Fruit fly (Drosophila melanogaster) whole organism, embryonic: ENCODE data around the gene Muted.
A peak's percentile ranks its signal among the peaks of the same experiment; 100 is the strongest.

ENCODE experiments used
- Antp ChIP-seq: fragments of 200-800 bp; sonication (Bioruptor generic); optimal IDR thresholded peaks from 3 replicates; lab custom pipeline; 2016; ENCODE audit warnings: missing biosample characterization, missing genetic modification characterization
- Atf6 ChIP-seq: fragments of 200-800 bp; sonication (Bioruptor generic); IDR thresholded peaks from 2 replicates; pipeline ENCODE4 v1.3.6; 2022; ENCODE audit warnings: missing biosample characterization, missing genetic modification characterization
- BEAF-32 ChIP-seq: fragments of 200-800 bp; sonication (Bioruptor generic); optimal IDR thresholded peaks from 3 replicates; lab custom pipeline; 2017; ENCODE audit warnings: missing biosample characterization, missing genetic modification characterization, mild to moderate bottlenecking, moderate library complexity, missing genetic modification reagents
- Bdp1 ChIP-seq: fragments of 200-800 bp; sonication (Bioruptor generic); optimal IDR thresholded peaks from 3 replicates; lab custom pipeline; 2016; ENCODE audit warnings: missing biosample characterization, missing genetic modification characterization
- Bgb ChIP-seq: fragments of 200-800 bp; sonication (Bioruptor generic); IDR thresholded peaks from 2 replicates; pipeline ENCODE4 v1.3.6; 2022; ENCODE audit warnings: missing biosample characterization, missing genetic modification characterization; ENCODE audit not compliant: partially characterized antibody
- CG1024 ChIP-seq: fragments of 200-800 bp; sonication (Bioruptor generic); IDR thresholded peaks from 2 replicates; pipeline ENCODE4 v1.3.6; 2022; ENCODE audit warnings: missing biosample characterization, missing genetic modification characterization
- CG11247 ChIP-seq: fragments of 200-800 bp; sonication (Bioruptor generic); IDR thresholded peaks from 2 replicates; pipeline ENCODE4 v1.3.6; 2022; ENCODE audit warnings: missing biosample characterization, missing genetic modification characterization
- CG13287 ChIP-seq: fragments of 200-800 bp; sonication (Bioruptor generic); IDR thresholded peaks from 2 replicates; pipeline ENCODE4 v1.3.6; 2022; ENCODE audit warnings: missing biosample characterization, missing genetic modification characterization; ENCODE audit not compliant: partially characterized antibody
- CG15073 ChIP-seq: fragments of 200-800 bp; sonication (Bioruptor generic); optimal IDR thresholded peaks from 2 replicates; lab custom pipeline; 2016; ENCODE audit warnings: missing biosample characterization, missing genetic modification characterization
- CG18476 ChIP-seq: fragments of 200-800 bp; sonication (Bioruptor generic); optimal IDR thresholded peaks from 2 replicates; lab custom pipeline; 2016; ENCODE audit warnings: missing biosample characterization, mild to moderate bottlenecking, missing genetic modification characterization
- CG2116 ChIP-seq: fragments of 200-800 bp; sonication (Bioruptor generic); optimal IDR thresholded peaks from 3 replicates; lab custom pipeline; 2018; ENCODE audit warnings: missing biosample characterization, mild to moderate bottlenecking, missing genetic modification characterization
- CG2199 ChIP-seq: fragments of 200-800 bp; sonication (Bioruptor generic); IDR thresholded peaks from 3 replicates; pipeline ENCODE4 v1.3.6; 2022; ENCODE audit warnings: missing biosample characterization, missing genetic modification characterization
- CG31365 ChIP-seq: fragments of 200-800 bp; sonication (Bioruptor generic); optimal IDR thresholded peaks from 2 replicates; lab custom pipeline; 2018; ENCODE audit warnings: missing biosample characterization, mild to moderate bottlenecking, missing genetic modification characterization
- CG3726 ChIP-seq: fragments of 200-800 bp; sonication (Bioruptor generic); IDR thresholded peaks from 3 replicates; pipeline ENCODE4, ENCODE4 v1.3.6; 2022; ENCODE audit warnings: missing biosample characterization, missing genetic modification characterization
- CG3838 ChIP-seq: fragments of 200-800 bp; sonication (Bioruptor generic); optimal IDR thresholded peaks from 3 replicates; lab custom pipeline; 2016; ENCODE audit warnings: missing biosample characterization, missing genetic modification characterization
- CG43689 ChIP-seq: fragments of 200-800 bp; sonication (Bioruptor generic); IDR thresholded peaks from 2 replicates; pipeline ENCODE4 v1.3.6; 2022; ENCODE audit warnings: missing biosample characterization, missing genetic modification characterization
- CG7745 ChIP-seq: fragments of 200-800 bp; sonication (Bioruptor generic); optimal IDR thresholded peaks from 2 replicates; lab custom pipeline; 2018; ENCODE audit warnings: missing biosample characterization, mild to moderate bottlenecking, missing genetic modification characterization, moderate library complexity
- CG8478 ChIP-seq: fragments of >200 bp; optimal IDR thresholded peaks from 2 replicates; lab custom pipeline; 2018
- D19A ChIP-seq: fragments of 200-800 bp; optimal IDR thresholded peaks from 3 replicates; lab custom pipeline; 2019; ENCODE audit warnings: missing biosample characterization, mild to moderate bottlenecking, missing genetic modification characterization, moderate library complexity
- Dref ChIP-seq: fragments of 200-800 bp; sonication (Bioruptor generic); IDR thresholded peaks from 2 replicates; pipeline ENCODE4 v1.3.6; 2022; ENCODE audit warnings: missing biosample characterization, missing genetic modification characterization
- E2f2 ChIP-seq: fragments of 200-800 bp; sonication (Bioruptor generic); IDR thresholded peaks from 2 replicates; pipeline ENCODE4 v1.3.6; 2022; ENCODE audit warnings: missing biosample characterization, missing genetic modification characterization
- Gug ChIP-seq: fragments of 200-800 bp; sonication (Bioruptor generic); IDR thresholded peaks from 4 replicates; pipeline ENCODE4 v1.3.6; 2022; ENCODE audit warnings: missing biosample characterization, missing genetic modification characterization
- HLH4C ChIP-seq: fragments of 200-800 bp; sonication (Bioruptor generic); IDR thresholded peaks from 3 replicates; pipeline ENCODE4 v1.3.6; 2022; ENCODE audit warnings: missing biosample characterization, missing genetic modification characterization; ENCODE audit not compliant: partially characterized antibody
- Mes4 ChIP-seq: fragments of 200-800 bp; sonication (Bioruptor generic); optimal IDR thresholded peaks from 2 replicates; lab custom pipeline; 2016; ENCODE audit warnings: missing biosample characterization, missing genetic modification characterization
- NK7.1 ChIP-seq: fragments of 200-800 bp; sonication (Bioruptor generic); optimal IDR thresholded peaks from 3 replicates; lab custom pipeline; 2016; ENCODE audit warnings: missing biosample characterization, missing genetic modification characterization
- Nf-YC ChIP-seq: fragments of 200-800 bp; optimal IDR thresholded peaks from 3 replicates; lab custom pipeline; 2019; ENCODE audit warnings: missing biosample characterization, mild to moderate bottlenecking, missing genetic modification characterization, moderate library complexity
- NfI ChIP-seq: fragments of 200-800 bp; sonication (Bioruptor generic); optimal IDR thresholded peaks from 3 replicates; lab custom pipeline; 2018; ENCODE audit warnings: missing biosample characterization, mild to moderate bottlenecking, missing genetic modification characterization, moderate library complexity
- Opbp ChIP-seq: fragments of 200-800 bp; sonication (Bioruptor generic); IDR thresholded peaks from 3 replicates; pipeline ENCODE4 v1.3.6; 2022; ENCODE audit warnings: missing biosample characterization, missing genetic modification characterization; ENCODE audit not compliant: partially characterized antibody
- Scr ChIP-seq: fragments of 200-800 bp; sonication (Bioruptor generic); IDR thresholded peaks from 2 replicates; pipeline ENCODE4 v1.3.6; 2022; ENCODE audit warnings: missing biosample characterization, missing genetic modification characterization; ENCODE audit not compliant: partially characterized antibody
- Sry-δ ChIP-seq: fragments of 200-800 bp; sonication (Bioruptor generic); optimal IDR thresholded peaks from 2 replicates; lab custom pipeline; 2016; ENCODE audit warnings: missing biosample characterization, missing genetic modification characterization
- TFAM ChIP-seq: fragments of 200-800 bp; sonication (Bioruptor generic); optimal IDR thresholded peaks from 2 replicates; lab custom pipeline; 2017; ENCODE audit warnings: missing biosample characterization, missing genetic modification characterization, inconsistent platforms
- Usf ChIP-seq: fragments of 200-800 bp; sonication (Bioruptor generic); optimal IDR thresholded peaks from 2 replicates; lab custom pipeline; 2017; ENCODE audit warnings: missing genotype, missing biosample characterization, missing genetic modification characterization
- amos ChIP-seq: fragments of 200-800 bp; sonication (Bioruptor generic); IDR thresholded peaks from 2 replicates; pipeline ENCODE4 v1.3.6; 2022; ENCODE audit warnings: missing biosample characterization, missing genetic modification characterization; ENCODE audit not compliant: partially characterized antibody
- ato ChIP-seq: fragments of 200-800 bp; sonication (Bioruptor generic); IDR thresholded peaks from 2 replicates; pipeline ENCODE4 v1.3.6; 2022; ENCODE audit warnings: missing biosample characterization, missing genetic modification characterization; ENCODE audit not compliant: partially characterized antibody
- cas ChIP-seq: fragments of 200-800 bp; sonication (Bioruptor generic); IDR thresholded peaks from 2 replicates; pipeline ENCODE4 v1.3.6; 2022; ENCODE audit warnings: missing biosample characterization, missing genetic modification characterization
- chif ChIP-seq, 2 experiments: fragments of 200-800 bp; sonication (Bioruptor generic); optimal IDR thresholded peaks; 3 replicates each; lab custom pipeline; 2016; ENCODE audit warnings: missing biosample characterization in 2 of 2, missing genetic modification characterization in 2 of 2
- crp ChIP-seq, 2 experiments: fragments of 200-800 bp; sonication (Bioruptor generic); optimal IDR thresholded peaks; 2 replicates in 1 of 2; 3 replicates in 1 of 2; lab custom pipeline; 2017; ENCODE audit warnings: missing biosample characterization in 2 of 2, missing genetic modification characterization in 2 of 2, mild to moderate bottlenecking in 1 of 2, moderate library complexity in 1 of 2
- knrl ChIP-seq: fragments of 200-800 bp; sonication (Bioruptor generic); IDR thresholded peaks from 3 replicates; pipeline ENCODE4 v1.3.6; 2022; ENCODE audit warnings: missing biosample characterization, missing genetic modification characterization; ENCODE audit not compliant: partially characterized antibody
- lola ChIP-seq, 3 experiments: fragments of >200 bp in 2 of 3; fragments of 200-800 bp in 1 of 3; sonication (Bioruptor generic) in 1 of 3; optimal IDR thresholded peaks; 2 replicates each; lab custom pipeline; 2017 to 2019; ENCODE audit warnings: missing biosample characterization in 3 of 3, missing genetic modification characterization in 3 of 3, mild to moderate bottlenecking in 1 of 3, moderate library complexity in 1 of 3
- oc ChIP-seq: fragments of 200-800 bp; sonication (Bioruptor generic); optimal IDR thresholded peaks from 2 replicates; lab custom pipeline; 2018; ENCODE audit warnings: missing biosample characterization, mild to moderate bottlenecking, missing genetic modification characterization, moderate library complexity
- pfk ChIP-seq: fragments of 200-800 bp; sonication (Bioruptor generic); optimal IDR thresholded peaks from 2 replicates; lab custom pipeline; 2018; ENCODE audit warnings: missing biosample characterization, mild to moderate bottlenecking, missing genetic modification characterization, moderate library complexity
- pzg ChIP-seq: fragments of 200-800 bp; sonication (Bioruptor generic); optimal IDR thresholded peaks from 3 replicates; lab custom pipeline; 2018; ENCODE audit warnings: missing biosample characterization, mild to moderate bottlenecking, missing genetic modification characterization, moderate library complexity
- repo ChIP-seq: fragments of 200-800 bp; sonication (Bioruptor generic); optimal IDR thresholded peaks from 2 replicates; lab custom pipeline; 2016; ENCODE audit warnings: missing biosample characterization, missing genetic modification characterization
- rib ChIP-seq: fragments of 200-800 bp; sonication (Bioruptor generic); IDR thresholded peaks from 2 replicates; pipeline ENCODE4 v1.3.6; 2022; ENCODE audit warnings: missing biosample characterization, missing genetic modification characterization
- shn ChIP-seq: fragments of 200-800 bp; sonication (Bioruptor generic); optimal IDR thresholded peaks from 3 replicates; lab custom pipeline; 2016; ENCODE audit warnings: missing biosample characterization, missing genetic modification characterization
- sima ChIP-seq: fragments of 200-800 bp; sonication (Bioruptor generic); optimal IDR thresholded peaks from 2 replicates; lab custom pipeline; 2016; ENCODE audit warnings: missing biosample characterization, missing genetic modification characterization
- tna ChIP-seq: fragments of 200-800 bp; sonication (Bioruptor generic); IDR thresholded peaks from 2 replicates; pipeline ENCODE4 v1.3.6; 2022; ENCODE audit warnings: missing biosample characterization, missing genetic modification characterization; ENCODE audit not compliant: partially characterized antibody
- unc-4 ChIP-seq: fragments of 200-800 bp; sonication (Bioruptor generic); IDR thresholded peaks from 2 replicates; pipeline ENCODE4 v1.3.6; 2022; ENCODE audit warnings: missing biosample characterization, missing genetic modification characterization; ENCODE audit not compliant: partially characterized antibody
- vvl ChIP-seq: fragments of 200-800 bp; sonication (Bioruptor generic); IDR thresholded peaks from 2 replicates; pipeline ENCODE4 v1.3.6; 2022; ENCODE audit warnings: missing biosample characterization, missing genetic modification characterization
- zen2 ChIP-seq: fragments of 200-800 bp; sonication (Bioruptor generic); IDR thresholded peaks from 3 replicates; pipeline ENCODE4 v1.3.6; 2022; ENCODE audit warnings: missing biosample characterization, missing genetic modification characterization; ENCODE audit not compliant: partially characterized antibody

The Muted gene

DNA sequence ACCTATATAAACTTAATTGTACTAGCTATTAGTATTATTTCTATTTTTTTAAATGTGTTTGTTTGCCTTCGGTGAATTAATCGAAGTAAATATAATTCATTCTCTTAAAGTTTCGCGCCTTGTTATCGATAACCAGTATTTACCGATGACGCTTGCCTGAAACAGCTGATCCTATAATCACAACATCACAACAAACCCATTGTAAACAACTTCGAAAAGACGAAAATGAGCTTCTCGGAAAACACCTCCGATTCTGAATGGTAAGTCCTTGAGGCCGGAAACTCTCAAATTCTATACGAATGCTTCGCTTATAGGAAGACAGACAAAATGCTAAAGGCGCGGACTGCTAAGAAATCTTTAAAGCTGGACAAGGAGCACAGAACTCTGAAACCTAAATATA is 17.5 kb downstream of the Muted start, which contains the start of gene CG34149 (continued):
- TF ChIP-seq unc-4 (GFP tag; lab: Robert Waterston, UW) (peak; percentile 55), Bgb (GFP tag; lab: Robert Waterston, UW) (peak; percentile 33; the same call in 1 of the 2 replicates), rib (GFP tag; lab: Robert Waterston, UW) (no peak), zen2 (GFP tag; lab: Robert Waterston, UW) (peak; percentile 41; the same call in 2 of the 3 replicates), BEAF-32 (GFP tag; lab: Kevin White, UChicago) (peak; percentile 31), Nf-YC (no peak), Scr (GFP tag; lab: Robert Waterston, UW) (peak; percentile 59), Dref (peak; percentile 63), chif (GFP tag; optimal IDR thresholded peaks at IDR 0.05; lab: Kevin White, UChicago) (no peak), cas (GFP tag; lab: Robert Waterston, UW) (no peak), crp (GFP tag; optimal IDR thresholded peaks at IDR 0.05; lab: Kevin White, UChicago) (peak in 1 of 2 experiments; percentile 84), oc (tag; lab: Kevin White, UChicago) (no peak), E2f2 (GFP tag; lab: Robert Waterston, UW) (peak; percentile 84), HLH4C (GFP tag; lab: Robert Waterston, UW) (peak; percentile 74), Mes4 (GFP tag; lab: Kevin White, UChicago) (no peak), Opbp (GFP tag; lab: Robert Waterston, UW) (peak; percentile 10; the same call in 2 of the 3 replicates), CG15073 (GFP tag; lab: Kevin White, UChicago) (no peak), ato (GFP tag; lab: Robert Waterston, UW) (peak; percentile 34; the same call in 1 of the 2 replicates), Sry-δ (peak; percentile 22), repo (GFP tag; lab: Kevin White, UChicago) (no peak), CG2116 (GFP tag; lab: Kevin White, UChicago) (peak; percentile 18), Atf6 (GFP tag; lab: Robert Waterston, UW) (no peak), pzg (GFP tag; lab: Kevin White, UChicago) (peak; percentile 28), CG31365 (tag; lab: Kevin White, UChicago) (no peak), CG2199 (GFP tag; lab: Robert Waterston, UW) (no peak), Gug (GFP tag; lab: Robert Waterston, UW) (no peak), NK7.1 (GFP tag; lab: Kevin White, UChicago) (no peak), CG13287 (GFP tag; lab: Robert Waterston, UW) (peak; percentile 73)

- TF ChIP-seq shn (no peak), CG1024 (GFP tag; lab: Robert Waterston, UW) (no peak), CG11247 (no peak), vvl (GFP tag; lab: Robert Waterston, UW) (peak; percentile 17; the same call in 1 of the 2 replicates), CG7745 (tag; lab: Kevin White, UChicago) (no peak), knrl (GFP tag; lab: Robert Waterston, UW) (peak; percentile 68; the same call in 2 of the 3 replicates), CG3838 (GFP tag; lab: Kevin White, UChicago) (no peak), sima (GFP tag; lab: Kevin White, UChicago) (no peak), lola (GFP tag; optimal IDR thresholded peaks at IDR 0.05; lab: Kevin White, UChicago) (no peak), CG3726 (GFP tag; lab: Robert Waterston, UW) (no peak), tna (GFP tag; lab: Robert Waterston, UW) (peak; percentile 89), Bdp1 (no peak), NfI (GFP tag; lab: Kevin White, UChicago) (no peak), CG8478 (lab: Kevin White, UChicago) (no peak), CG18476 (GFP tag; lab: Kevin White, UChicago) (no peak), D19A (no peak), pfk (no peak), CG2116 (GFP tag; lab: Kevin White, UChicago) (peak; percentile 69), CG43689 (GFP tag; lab: Robert Waterston, UW) (no peak), amos (GFP tag; lab: Robert Waterston, UW) (peak; percentile 77), TFAM (GFP tag; lab: Kevin White, UChicago) (no peak), Usf (GFP tag; lab: Kevin White, UChicago) (no peak), Antp (GFP tag; lab: Kevin White, UChicago) (no peak)
These were observed 18.7 kb downstream of the Muted start, which contains the start of gene CG43342 for dm6 chr3R:22381077-22381476. TSS of gene CG43342 (plus strand) at chr3R:22381340.
